Fruit fly (Drosophila melanogaster) whole organism, adult: Measurements from ENCODE around the gene CG31776.

Experiments
- CG11617 ChIP-seq: fragments of 200-800 bp; sonication (Bioruptor generic); optimal IDR thresholded peaks from 2 replicates; lab custom pipeline; 2017; ENCODE audit warnings: mild to moderate bottlenecking, missing biosample characterization, missing genetic modification reagents, missing genetic modification characterization
- CG12768 ChIP-seq: fragments of 200-800 bp; sonication (Bioruptor generic); optimal IDR thresholded peaks from 2 replicates; lab custom pipeline; 2017; ENCODE audit warnings: missing biosample characterization, missing genetic modification characterization, mild to moderate bottlenecking, moderate library complexity, missing genetic modification reagents
- CG14711 ChIP-seq: fragments of 200-800 bp; sonication (Bioruptor generic); optimal IDR thresholded peaks from 2 replicates; lab custom pipeline; 2018; ENCODE audit warnings: missing biosample characterization, mild to moderate bottlenecking, missing genetic modification characterization, moderate library complexity
- CG1620 ChIP-seq: fragments of 200-800 bp; sonication (Bioruptor generic); optimal IDR thresholded peaks from 2 replicates; lab custom pipeline; 2016; ENCODE audit warnings: missing biosample characterization, missing genetic modification characterization
- CG33017 ChIP-seq: fragments of 200-800 bp; sonication (Bioruptor generic); optimal IDR thresholded peaks from 2 replicates; lab custom pipeline; 2018; ENCODE audit warnings: missing biosample characterization, mild to moderate bottlenecking, missing genetic modification characterization, moderate library complexity
- CG5204 ChIP-seq: fragments of 200-800 bp; sonication (Bioruptor generic); optimal IDR thresholded peaks from 2 replicates; lab custom pipeline; 2016; ENCODE audit warnings: missing biosample characterization, missing genetic modification characterization
- CG7045 ChIP-seq: fragments of 200-800 bp; sonication (Bioruptor generic); optimal IDR thresholded peaks from 2 replicates; lab custom pipeline; 2017; ENCODE audit warnings: missing biosample characterization, mild to moderate bottlenecking, missing genetic modification characterization
- CG7101 ChIP-seq: fragments of 200-800 bp; sonication (Bioruptor generic); optimal IDR thresholded peaks from 2 replicates; lab custom pipeline; 2018; ENCODE audit warnings: missing biosample characterization, mild to moderate bottlenecking, missing genetic modification characterization, moderate library complexity
- Clk ChIP-seq: fragments of 200-800 bp; sonication (Bioruptor generic); optimal IDR thresholded peaks from 2 replicates; lab custom pipeline; 2017; ENCODE audit warnings: missing biosample characterization, missing genetic modification characterization
- Crg-1 ChIP-seq: fragments of 200-800 bp; sonication (Bioruptor generic); optimal IDR thresholded peaks from 2 replicates; lab custom pipeline; 2016; ENCODE audit warnings: missing biosample characterization, missing genetic modification characterization
- Hr96 ChIP-seq: fragments of 200-800 bp; sonication (Bioruptor generic); optimal IDR thresholded peaks from 2 replicates; lab custom pipeline; 2016; ENCODE audit warnings: missing biosample characterization, missing genetic modification characterization
- Mnt ChIP-seq: fragments of 200-800 bp; sonication (Bioruptor generic); optimal IDR thresholded peaks from 2 replicates; lab custom pipeline; 2016; ENCODE audit warnings: missing biosample characterization, mild to moderate bottlenecking, missing genetic modification characterization
- bab1 ChIP-seq: fragments of 200-800 bp; sonication (Bioruptor generic); optimal IDR thresholded peaks from 3 replicates; lab custom pipeline; 2019; ENCODE audit warnings: missing biosample characterization, mild to moderate bottlenecking, missing genetic modification characterization, moderate library complexity
- cic ChIP-seq: fragments of 200-800 bp; sonication (Bioruptor generic); optimal IDR thresholded peaks from 2 replicates; lab custom pipeline; 2017; ENCODE audit warnings: missing biosample characterization, mild to moderate bottlenecking, missing genetic modification characterization, moderate library complexity
- cnc ChIP-seq, 2 experiments: fragments of >200 bp; optimal IDR thresholded peaks; 2 replicates each; lab custom pipeline; 2017
- kay ChIP-seq: fragments of 200-800 bp; sonication (Bioruptor generic); peaks from one replicate; lab custom pipeline; 2016; ENCODE audit warnings: missing biosample characterization, missing genetic modification characterization, borderline replicate concordance
- ovo ChIP-seq: fragments of 200-800 bp; sonication (Bioruptor generic); optimal IDR thresholded peaks from 2 replicates; lab custom pipeline; 2016; ENCODE audit warnings: missing biosample characterization, missing genetic modification characterization
- pad ChIP-seq: fragments of 200-800 bp; sonication (Bioruptor generic); optimal IDR thresholded peaks from 3 replicates; lab custom pipeline; 2017; ENCODE audit warnings: missing biosample characterization, missing genetic modification characterization, mild to moderate bottlenecking, moderate library complexity, missing genetic modification reagents
- tj ChIP-seq: fragments of 200-800 bp; sonication (Bioruptor generic); optimal IDR thresholded peaks from 3 replicates; lab custom pipeline; 2017; ENCODE audit warnings: missing biosample characterization, mild to moderate bottlenecking, missing genetic modification characterization, moderate library complexity
- toe ChIP-seq: fragments of 200-800 bp; sonication (Bioruptor generic); optimal IDR thresholded peaks from 2 replicates; lab custom pipeline; 2016; ENCODE audit warnings: missing biosample characterization, missing genetic modification characterization

Gene CG31776

dm6 chr2L:3479697-3480442, 9.9 kb downstream of the CG31776 start:
- TF ChIP-seq Mnt (GFP tag; lab: Kevin White, UChicago), result peak; percentile 82
- TF ChIP-seq CG11617, result no peak
- TF ChIP-seq CG14711, result no peak
- peak; percentile 8 for TF ChIP-seq Clk (GFP tag; lab: Kevin White, UChicago)
- TF ChIP-seq tj (GFP tag; lab: Kevin White, UChicago), result peak; percentile 94
- TF ChIP-seq CG12768 (GFP tag; lab: Kevin White, UChicago), result no peak

- TF ChIP-seq kay, result peak; percentile 31
- peak; percentile 10 for TF ChIP-seq CG12768 (GFP tag; lab: Kevin White, UChicago)
- no peak for TF ChIP-seq Clk (GFP tag; lab: Kevin White, UChicago)
- peak; percentile 38 for TF ChIP-seq tj (GFP tag; lab: Kevin White, UChicago)
These were observed 10.5 kb downstream of the CG31776 start for dm6 chr2L:3480443-3480839.

DNA sequence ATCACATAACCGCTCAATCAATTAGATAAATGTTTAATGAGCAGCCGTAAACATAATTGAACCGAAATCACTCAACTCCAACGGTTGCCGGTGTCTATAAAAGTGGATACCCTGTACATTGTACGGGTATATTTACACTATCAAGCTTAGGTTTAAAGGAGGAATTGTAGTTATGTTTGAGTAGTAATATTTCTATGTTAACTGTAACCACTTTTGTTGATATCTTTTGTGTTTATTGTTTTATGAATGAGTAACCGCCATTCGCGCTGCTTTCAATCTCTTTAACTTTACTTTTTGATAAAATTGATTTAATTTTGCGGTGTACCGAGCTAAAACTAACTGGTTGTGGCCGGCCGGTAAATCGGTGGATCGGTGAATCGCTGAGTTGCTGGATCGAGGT, 12.1 kb downstream of the CG31776 start:
- TF ChIP-seq Crg-1 (GFP tag; lab: Kevin White, UChicago) (no peak), CG33017 (tag; lab: Kevin White, UChicago) (no peak), Hr96 (GFP tag; lab: Kevin White, UChicago) (no peak), CG12768 (GFP tag; lab: Kevin White, UChicago) (no peak), bab1 (GFP tag; lab: Kevin White, UChicago) (no peak), pad (GFP tag; lab: Kevin White, UChicago) (no peak), Clk (GFP tag; lab: Kevin White, UChicago) (no peak), tj (GFP tag; lab: Kevin White, UChicago) (no peak), CG5204 (GFP tag; lab: Kevin White, UChicago) (no peak), toe (no peak), kay (no peak), CG7101 (no peak), CG1620 (no peak), cic (no peak), ovo (no peak), CG11617 (no peak), Mnt (GFP tag; lab: Kevin White, UChicago) (no peak), CG7045 (no peak), CG14711 (no peak), cnc (optimal IDR thresholded peaks at IDR 0.05; lab: Kevin White, UChicago) (no peak)

DNA sequence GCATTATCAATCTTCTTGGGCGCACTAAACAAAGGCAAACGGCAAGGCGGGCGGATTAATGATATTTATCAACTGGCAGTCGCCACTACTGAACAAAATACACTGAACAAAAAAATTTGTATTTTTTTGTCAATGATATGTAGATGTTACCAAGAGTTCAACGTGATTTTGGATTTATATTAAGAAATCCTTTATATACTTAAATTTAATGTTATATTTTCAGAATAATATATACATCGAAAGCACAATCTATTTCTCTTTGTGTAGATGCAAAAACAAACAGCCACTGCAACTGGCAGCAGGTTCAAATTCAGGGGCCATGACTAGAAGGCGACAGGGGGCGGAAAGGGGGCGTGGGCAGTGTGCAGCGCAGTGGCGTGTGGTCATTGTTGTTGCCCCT, 12.7 kb downstream of the CG31776 start:
- TF ChIP-seq CG7045 (peak; percentile 40), cnc (optimal IDR thresholded peaks at IDR 0.05; lab: Kevin White, UChicago) (no peak)

DNA sequence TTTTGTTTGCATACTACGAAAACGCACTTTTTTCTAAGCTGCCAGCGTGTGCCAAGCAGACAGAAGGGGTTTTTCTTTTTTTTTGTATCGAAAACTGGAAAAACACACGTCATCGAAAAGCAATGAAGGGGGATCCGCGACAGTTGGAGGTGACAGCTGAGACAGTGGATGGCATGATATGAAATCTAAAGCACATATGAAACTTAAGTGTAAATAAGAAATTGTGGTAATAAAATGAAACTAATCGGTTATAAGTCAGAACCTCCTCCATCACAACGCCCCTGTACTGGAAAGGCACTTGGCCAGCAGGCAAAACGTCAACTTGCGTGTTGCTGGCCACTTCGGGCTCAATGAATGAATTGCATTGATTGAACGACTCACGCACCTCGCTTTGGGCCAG, 13.7 kb downstream of the CG31776 start:
- TF ChIP-seq toe (no peak), tj (GFP tag; lab: Kevin White, UChicago) (no peak), CG12768 (GFP tag; lab: Kevin White, UChicago) (no peak)

dm6 chr2L:3484759-3485158, 14.8 kb downstream of the CG31776 start:
- no peak for TF ChIP-seq Clk (GFP tag; lab: Kevin White, UChicago)

dm6 chr2L:3485506-3485905, 15.5 kb downstream of the CG31776 start:
- TF ChIP-seq CG1620 (no peak), pad (GFP tag; lab: Kevin White, UChicago) (no peak), Clk (GFP tag; lab: Kevin White, UChicago) (no peak), toe (no peak), tj (GFP tag; lab: Kevin White, UChicago) (no peak), CG11617 (no peak)

dm6 chr2L:3490971-3491370, 21.0 kb downstream of the CG31776 start, which contains the start of gene CG15414:
TSS of gene CG15414 (minus strand) at chr2L:3491071.
- TF ChIP-seq cic, result no peak
- no peak for TF ChIP-seq pad (GFP tag; lab: Kevin White, UChicago)
- TF ChIP-seq CG14711, result no peak
- TF ChIP-seq Clk (GFP tag; lab: Kevin White, UChicago), result no peak
- no peak for TF ChIP-seq CG12768 (GFP tag; lab: Kevin White, UChicago)
- no peak for TF ChIP-seq tj (GFP tag; lab: Kevin White, UChicago)
- no peak for TF ChIP-seq Mnt (GFP tag; lab: Kevin White, UChicago)
- TF ChIP-seq CG7045, result no peak
- TF ChIP-seq CG1620, result no peak
- no peak for TF ChIP-seq CG11617
- no peak for TF ChIP-seq CG5204 (GFP tag; lab: Kevin White, UChicago)
- TF ChIP-seq ovo, result no peak
- TF ChIP-seq cnc (optimal IDR thresholded peaks at IDR 0.05; lab: Kevin White, UChicago), result no peak
- TF ChIP-seq Crg-1 (GFP tag; lab: Kevin White, UChicago), result no peak
- no peak for TF ChIP-seq CG7101
- TF ChIP-seq bab1 (GFP tag; lab: Kevin White, UChicago), result no peak
- TF ChIP-seq Hr96 (GFP tag; lab: Kevin White, UChicago), result no peak
- no peak for TF ChIP-seq kay
